Fruit fly (Drosophila melanogaster): ENCODE data around the gene Uch.
A peak's percentile ranks its signal among the peaks of the same experiment; 100 is the strongest.

Uch gene

DNA sequence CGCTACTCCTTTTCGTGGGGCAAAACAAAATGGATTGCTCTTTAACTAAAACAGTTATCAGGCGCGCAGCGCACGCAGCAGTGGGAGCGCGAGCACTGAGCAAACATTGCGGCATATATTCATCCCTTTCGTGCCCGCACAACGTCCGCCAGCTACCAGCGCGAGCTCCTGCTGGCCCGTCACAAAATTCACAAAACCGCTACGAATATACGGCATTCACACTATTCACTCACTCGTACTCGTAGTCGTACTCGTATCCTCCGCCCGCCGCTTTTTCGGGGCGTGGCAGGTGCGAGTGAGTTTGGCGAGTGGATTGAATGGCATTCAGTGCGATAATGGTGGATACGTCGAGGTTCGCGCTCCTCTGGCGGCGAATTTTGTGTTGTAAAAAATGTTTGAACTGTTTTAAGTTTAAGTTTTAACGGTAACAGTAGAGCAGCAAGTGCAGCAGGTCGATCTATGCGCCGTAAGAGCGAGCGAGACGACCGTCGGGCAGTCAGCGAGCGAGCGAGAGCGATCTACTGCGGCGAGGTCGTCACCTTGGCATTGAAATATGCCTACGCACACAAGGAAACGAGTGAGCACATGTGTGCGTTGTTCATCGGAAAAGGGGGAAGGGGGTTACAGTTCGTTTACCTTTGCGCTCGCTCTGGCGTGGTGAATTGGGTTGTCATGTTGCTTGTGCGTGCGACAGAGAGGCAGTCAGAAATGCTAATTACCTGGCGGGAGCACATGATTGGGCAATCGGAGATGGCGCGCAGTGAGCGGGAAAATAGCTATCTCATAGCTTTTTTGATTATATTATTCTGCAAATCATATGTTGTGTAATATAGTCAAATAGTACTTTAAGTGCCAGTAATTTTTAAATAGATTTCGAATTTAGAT lies 17.2 kb downstream of the Uch start (continued):
- TF ChIP-seq zen2 (GFP tag; IDR thresholded peaks at IDR 0.05; ENCODE audit: partially characterized antibody), result no peak
- no peak for TF ChIP-seq lov (optimal IDR thresholded peaks at IDR 0.05)
- TF ChIP-seq lov (GFP tag; IDR thresholded peaks at IDR 0.05), result no peak
- TF ChIP-seq Ptx1 (GFP tag; IDR thresholded peaks at IDR 0.05), result no peak
- TF ChIP-seq ham (GFP tag; IDR thresholded peaks at IDR 0.05), result no peak
- peak; percentile 78 for TF ChIP-seq dm (GFP tag; optimal IDR thresholded peaks at IDR 0.05)
- TF ChIP-seq az2 (GFP tag; optimal IDR thresholded peaks at IDR 0.05), result peak; percentile 39
- no peak for TF ChIP-seq Awh (GFP tag; IDR thresholded peaks at IDR 0.05)
- no peak for TF ChIP-seq Adf1 (GFP tag; IDR thresholded peaks at IDR 0.05)
- TF ChIP-seq kay (GFP tag; optimal IDR thresholded peaks at IDR 0.05), result no peak
- TF ChIP-seq CG6813 (GFP tag; optimal IDR thresholded peaks at IDR 0.05), result peak; percentile 30
- TF ChIP-seq CG4360 (GFP tag; IDR thresholded peaks at IDR 0.05), result no peak
- TF ChIP-seq Antp (GFP tag; optimal IDR thresholded peaks at IDR 0.05), result peak; percentile 18
- TF ChIP-seq Atf-2 (GFP tag; optimal IDR thresholded peaks at IDR 0.05), result no peak
- TF ChIP-seq Camta (GFP tag; optimal IDR thresholded peaks at IDR 0.05), result no peak
- TF ChIP-seq E2f1 (GFP tag; IDR thresholded peaks at IDR 0.05), result no peak
- TF ChIP-seq CG18764 (GFP tag; optimal IDR thresholded peaks at IDR 0.05), result peak; percentile 4
- TF ChIP-seq onecut (GFP tag; IDR thresholded peaks at IDR 0.05), result peak; percentile 50
- TF ChIP-seq Mes4 (GFP tag; optimal IDR thresholded peaks at IDR 0.05), result no peak
- no peak for TF ChIP-seq z (GFP tag; IDR thresholded peaks at IDR 0.05)
- TF ChIP-seq hb (GFP tag; IDR thresholded peaks at IDR 0.05; ENCODE audit: partially characterized antibody), result no peak
- TF ChIP-seq scrt (GFP tag; optimal IDR thresholded peaks at IDR 0.05), result peak; percentile 57
- TF ChIP-seq Hsf (GFP tag; optimal IDR thresholded peaks at IDR 0.05), result peak; percentile 45
- TF ChIP-seq Usf (GFP tag; optimal IDR thresholded peaks at IDR 0.05), result peak; percentile 68
- no peak for TF ChIP-seq CG2199 (GFP tag; IDR thresholded peaks at IDR 0.05)
- no peak for TF ChIP-seq CG8944 (GFP tag; optimal IDR thresholded peaks at IDR 0.05)
- peak; percentile 54 for TF ChIP-seq NfI (GFP tag; optimal IDR thresholded peaks at IDR 0.05)
- TF ChIP-seq Bgb (GFP tag; IDR thresholded peaks at IDR 0.05; ENCODE audit: partially characterized antibody), result no peak
- no peak for TF ChIP-seq CG16813 (GFP tag; IDR thresholded peaks at IDR 0.05; ENCODE audit: partially characterized antibody)
- TF ChIP-seq CG6689 (GFP tag; IDR thresholded peaks at IDR 0.05), result no peak
- TF ChIP-seq stwl (tag; optimal IDR thresholded peaks at IDR 0.05), result peak; percentile 18
- no peak for TF ChIP-seq knrl (GFP tag; IDR thresholded peaks at IDR 0.05; ENCODE audit: partially characterized antibody)
- peak; percentile 63 for TF ChIP-seq CG33213 (GFP tag; optimal IDR thresholded peaks at IDR 0.05)
- TF ChIP-seq ash1 (GFP tag; optimal IDR thresholded peaks at IDR 0.05), result peak; percentile 5
- TF ChIP-seq Tbp (GFP tag; optimal IDR thresholded peaks at IDR 0.05), result no peak
- no peak for TF ChIP-seq CG30431 (GFP tag; optimal IDR thresholded peaks at IDR 0.05)
- peak; percentile 9 for TF ChIP-seq fd3F (GFP tag; optimal IDR thresholded peaks at IDR 0.05)
- no peak for TF ChIP-seq ro (GFP tag; IDR thresholded peaks at IDR 0.05)
- TF ChIP-seq Atf6 (GFP tag; IDR thresholded peaks at IDR 0.05), result no peak
- TF ChIP-seq caup (GFP tag; optimal IDR thresholded peaks at IDR 0.05; ENCODE audit: severe bottlenecking), result peak; percentile 46
- peak; percentile 56 for TF ChIP-seq gro (GFP tag; optimal IDR thresholded peaks at IDR 0.05)
- TF ChIP-seq dmrt11E (tag; optimal IDR thresholded peaks at IDR 0.05), result peak; percentile 67
- TF ChIP-seq CG5953 (GFP tag; IDR thresholded peaks at IDR 0.05), result no peak
- TF ChIP-seq fu2 (GFP tag; optimal IDR thresholded peaks at IDR 0.05), result no peak
- TF ChIP-seq NC2β (GFP tag; optimal IDR thresholded peaks at IDR 0.05), result no peak
- peak; percentile 97 for TF ChIP-seq Sry-β (GFP tag; optimal IDR thresholded peaks at IDR 0.05)
- peak; percentile 38 for TF ChIP-seq CG1602 (GFP tag; optimal IDR thresholded peaks at IDR 0.05)
- TF ChIP-seq Nf-YC (tag; optimal IDR thresholded peaks at IDR 0.05), result peak; percentile 87
- peak; percentile 86 for TF ChIP-seq sens (GFP tag)
- TF ChIP-seq CG3995 (GFP tag; optimal IDR thresholded peaks at IDR 0.05), result peak; percentile 17
